Fruit fly (Drosophila melanogaster) whole organism, prepupa: Measurements from ENCODE around the gene Sys1.

Experiments used
- Blimp-1 ChIP-seq: fragments of 200-800 bp; sonication (Bioruptor generic); optimal IDR thresholded peaks from 3 replicates; lab custom pipeline; 2017; ENCODE audit warnings: missing biosample characterization, missing genetic modification characterization, mild to moderate bottlenecking, moderate library complexity, missing genetic modification reagents
- CG10631 ChIP-seq: fragments of 200-800 bp; sonication (Bioruptor generic); optimal IDR thresholded peaks from 2 replicates; lab custom pipeline; 2016; ENCODE audit warnings: missing biosample characterization, missing genetic modification characterization
- CG11294 ChIP-seq: fragments of 200-800 bp; sonication (Bioruptor generic); IDR thresholded peaks from 2 replicates; pipeline ENCODE4 v1.3.6; 2022; ENCODE audit warnings: missing biosample characterization, missing genetic modification characterization
- CG11762 ChIP-seq: fragments of 200-800 bp; sonication (Bioruptor generic); optimal IDR thresholded peaks from 3 replicates; lab custom pipeline; 2016; ENCODE audit warnings: missing biosample characterization, missing genetic modification characterization; ENCODE audit not compliant: insufficient read depth
- CG11902 ChIP-seq: fragments of 200-800 bp; sonication (Bioruptor generic); optimal IDR thresholded peaks from 3 replicates; lab custom pipeline; 2016; ENCODE audit warnings: missing biosample characterization, missing genetic modification characterization
- CG15336 ChIP-seq: fragments of 200-800 bp; sonication (Bioruptor generic); IDR thresholded peaks from 2 replicates; pipeline ENCODE4 v1.3.6; 2022; ENCODE audit warnings: missing biosample characterization, missing genetic modification characterization
- CG1621 ChIP-seq: fragments of 200-800 bp; sonication (Bioruptor generic); optimal IDR thresholded peaks from 3 replicates; lab custom pipeline; 2018; ENCODE audit warnings: missing biosample characterization, mild to moderate bottlenecking, missing genetic modification characterization
- CG3032 ChIP-seq: fragments of 200-800 bp; optimal IDR thresholded peaks from 2 replicates; lab custom pipeline; 2019; ENCODE audit warnings: missing biosample characterization, mild to moderate bottlenecking, missing genetic modification characterization, moderate library complexity
- CG31627 ChIP-seq: fragments of 200-800 bp; sonication (Bioruptor generic); optimal IDR thresholded peaks from 3 replicates; lab custom pipeline; 2016; ENCODE audit warnings: missing biosample characterization, missing genetic modification characterization
- CG32006 ChIP-seq: fragments of 200-800 bp; sonication (Bioruptor generic); optimal IDR thresholded peaks from 3 replicates; lab custom pipeline; 2017; ENCODE audit warnings: missing biosample characterization, mild to moderate bottlenecking, missing genetic modification characterization
- CG34406 ChIP-seq: fragments of 200-800 bp; sonication (Bioruptor generic); optimal IDR thresholded peaks from 3 replicates; lab custom pipeline; 2016; ENCODE audit warnings: missing biosample characterization, missing genetic modification characterization
- CG3919 ChIP-seq: fragments of 200-800 bp; sonication (Bioruptor generic); optimal IDR thresholded peaks from 3 replicates; lab custom pipeline; 2016; ENCODE audit warnings: missing biosample characterization, missing genetic modification characterization
- CG4318 ChIP-seq: fragments of 200-800 bp; sonication (Bioruptor generic); optimal IDR thresholded peaks from 3 replicates; lab custom pipeline; 2017; ENCODE audit warnings: missing biosample characterization, mild to moderate bottlenecking, missing genetic modification characterization
- CG6163 ChIP-seq: fragments of 200-800 bp; sonication (Bioruptor generic); IDR thresholded peaks from 3 replicates; pipeline ENCODE4 v1.3.6; 2022; ENCODE audit warnings: missing biosample characterization, missing genetic modification characterization
- CG6276 ChIP-seq: fragments of 200-800 bp; sonication (Bioruptor generic); optimal IDR thresholded peaks from 2 replicates; lab custom pipeline; 2017; ENCODE audit warnings: missing biosample characterization, mild to moderate bottlenecking, missing genetic modification characterization
- CG6792 ChIP-seq: fragments of 200-800 bp; sonication (Bioruptor generic); optimal IDR thresholded peaks from 3 replicates; lab custom pipeline; 2016; ENCODE audit warnings: missing biosample characterization, missing genetic modification characterization
- CG6808 ChIP-seq: fragments of 200-800 bp; sonication (Bioruptor generic); optimal IDR thresholded peaks from 3 replicates; lab custom pipeline; 2017; ENCODE audit warnings: missing biosample characterization, missing genetic modification characterization, mild to moderate bottlenecking, moderate library complexity, missing genetic modification reagents
- CG6854 ChIP-seq: fragments of 200-800 bp; sonication (Bioruptor generic); optimal IDR thresholded peaks from 2 replicates; lab custom pipeline; 2017; ENCODE audit warnings: missing biosample characterization, mild to moderate bottlenecking, missing genetic modification characterization
- CG7368 ChIP-seq: fragments of 200-800 bp; sonication (Bioruptor generic); optimal IDR thresholded peaks from 3 replicates; lab custom pipeline; 2016; ENCODE audit warnings: missing biosample characterization, missing genetic modification characterization
- CG8119 ChIP-seq: fragments of 200-800 bp; sonication (Bioruptor generic); IDR thresholded peaks from 3 replicates; pipeline ENCODE4 v1.3.6; 2022; ENCODE audit warnings: missing biosample characterization, missing genetic modification characterization
- CG8319 ChIP-seq: fragments of 200-800 bp; sonication (Bioruptor generic); optimal IDR thresholded peaks from 3 replicates; lab custom pipeline; 2016; ENCODE audit warnings: missing biosample characterization, missing genetic modification characterization
- CG9139 ChIP-seq: fragments of 200-800 bp; sonication (Bioruptor generic); optimal IDR thresholded peaks from 3 replicates; lab custom pipeline; 2017; ENCODE audit warnings: missing biosample characterization, mild to moderate bottlenecking, missing genetic modification characterization
- Eip93F ChIP-seq: fragments of 200-800 bp; sonication (Bioruptor generic); optimal IDR thresholded peaks from 2 replicates; lab custom pipeline; 2016; ENCODE audit warnings: missing biosample characterization, mild to moderate bottlenecking, missing genetic modification characterization
- Ets21C ChIP-seq: fragments of 200-800 bp; sonication (Bioruptor generic); optimal IDR thresholded peaks from 3 replicates; lab custom pipeline; 2016; ENCODE audit warnings: missing biosample characterization, missing genetic modification characterization
- Ets96B ChIP-seq: fragments of 200-800 bp; optimal IDR thresholded peaks from 2 replicates; lab custom pipeline; 2019; ENCODE audit warnings: missing biosample characterization, mild to moderate bottlenecking, missing genetic modification characterization, moderate library complexity
- Gug ChIP-seq: fragments of 200-800 bp; sonication (Bioruptor generic); IDR thresholded peaks from 2 replicates; pipeline ENCODE4 v1.3.6; 2022; ENCODE audit warnings: missing biosample characterization, missing genetic modification characterization
- Hr38 ChIP-seq: sonication (Bioruptor generic); optimal IDR thresholded peaks from 2 replicates; lab custom pipeline; 2016; ENCODE audit warnings: missing biosample characterization, missing genetic modification characterization
- Hr39 ChIP-seq: fragments of 200-800 bp; sonication (Bioruptor generic); optimal IDR thresholded peaks from 2 replicates; lab custom pipeline; 2016; ENCODE audit warnings: missing biosample characterization, missing genetic modification characterization
- Hr4 ChIP-seq: fragments of 200-800 bp; sonication (Bioruptor generic); optimal IDR thresholded peaks from 3 replicates; lab custom pipeline; 2016; ENCODE audit warnings: missing biosample characterization, missing genetic modification characterization
- Lpt ChIP-seq: fragments of 200-800 bp; sonication (Bioruptor generic); optimal IDR thresholded peaks from 3 replicates; lab custom pipeline; 2016; ENCODE audit warnings: missing biosample characterization, missing genetic modification characterization
- Met ChIP-seq: fragments of 200-800 bp; sonication (Bioruptor generic); optimal IDR thresholded peaks from 3 replicates; lab custom pipeline; 2016; ENCODE audit warnings: missing biosample characterization, missing genetic modification characterization
- OdsH ChIP-seq: fragments of 200-800 bp; sonication (Bioruptor generic); optimal IDR thresholded peaks from 3 replicates; lab custom pipeline; 2016; ENCODE audit warnings: missing biosample characterization, missing genetic modification characterization
- Smox ChIP-seq: fragments of 200-800 bp; sonication (Bioruptor generic); optimal IDR thresholded peaks from 3 replicates; lab custom pipeline; 2016; ENCODE audit warnings: missing biosample characterization, missing genetic modification characterization
- Sox102F ChIP-seq: fragments of 200-800 bp; sonication (Bioruptor generic); optimal IDR thresholded peaks from 2 replicates; lab custom pipeline; 2016; ENCODE audit warnings: missing biosample characterization, mild to moderate bottlenecking, missing genetic modification characterization
- Sox14 ChIP-seq: fragments of 200-800 bp; sonication (Bioruptor generic); optimal IDR thresholded peaks from 3 replicates; lab custom pipeline; 2016; ENCODE audit warnings: missing biosample characterization, missing genetic modification characterization
- Sox15 ChIP-seq: fragments of 200-800 bp; sonication (Bioruptor generic); optimal IDR thresholded peaks from 3 replicates; lab custom pipeline; 2016; ENCODE audit warnings: missing biosample characterization, missing genetic modification characterization
- achi ChIP-seq: fragments of 200-800 bp; sonication (Bioruptor generic); optimal IDR thresholded peaks from 3 replicates; lab custom pipeline; 2016; ENCODE audit warnings: missing biosample characterization, missing genetic modification characterization
- cyc ChIP-seq: fragments of 200-800 bp; sonication (Bioruptor generic); optimal IDR thresholded peaks from 3 replicates; lab custom pipeline; 2016; ENCODE audit warnings: missing biosample characterization, missing genetic modification characterization
- dac ChIP-seq: fragments of 200-800 bp; sonication (Bioruptor generic); optimal IDR thresholded peaks from 2 replicates; lab custom pipeline; 2017; ENCODE audit warnings: missing biosample characterization, mild to moderate bottlenecking, missing genetic modification characterization
- dsx ChIP-seq: fragments of 200-800 bp; optimal IDR thresholded peaks from 3 replicates; lab custom pipeline; 2019; ENCODE audit warnings: missing biosample characterization, mild to moderate bottlenecking, missing genetic modification characterization, moderate library complexity; ENCODE audit not compliant: poor library complexity, severe bottlenecking
- eg ChIP-seq: fragments of 200-800 bp; sonication (Bioruptor generic); IDR thresholded peaks from 3 replicates; pipeline ENCODE4 v1.3.6; 2022; ENCODE audit warnings: missing biosample characterization, missing genetic modification characterization
- esn ChIP-seq: fragments of 200-800 bp; sonication (Bioruptor generic); optimal IDR thresholded peaks from 2 replicates; lab custom pipeline; 2016; ENCODE audit warnings: missing biosample characterization, mild to moderate bottlenecking, missing genetic modification characterization, moderate library complexity
- fd59A ChIP-seq: fragments of 200-800 bp; sonication (Bioruptor generic); optimal IDR thresholded peaks from 2 replicates; lab custom pipeline; 2017; ENCODE audit warnings: missing biosample characterization, mild to moderate bottlenecking, missing genetic modification characterization, missing genetic modification reagents
- fd85E ChIP-seq: fragments of 200-800 bp; sonication (Bioruptor generic); optimal IDR thresholded peaks from 3 replicates; lab custom pipeline; 2016; ENCODE audit warnings: missing biosample characterization, missing genetic modification characterization
- fkh ChIP-seq: fragments of 200-800 bp; sonication (Bioruptor generic); optimal IDR thresholded peaks from 3 replicates; lab custom pipeline; 2017; ENCODE audit warnings: missing biosample characterization, mild to moderate bottlenecking, missing genetic modification characterization, moderate library complexity
- lz ChIP-seq: fragments of 200-800 bp; sonication (Bioruptor generic); optimal IDR thresholded peaks from 3 replicates; lab custom pipeline; 2016; ENCODE audit warnings: missing biosample characterization, missing genetic modification characterization
- net ChIP-seq: fragments of 200-800 bp; sonication (Bioruptor generic); optimal IDR thresholded peaks from 3 replicates; lab custom pipeline; 2016; ENCODE audit warnings: missing biosample characterization, missing genetic modification characterization
- spab ChIP-seq: fragments of 200-800 bp; sonication (Bioruptor generic); optimal IDR thresholded peaks from 2 replicates; lab custom pipeline; 2017; ENCODE audit warnings: missing biosample characterization, mild to moderate bottlenecking, missing genetic modification characterization, missing genetic modification reagents
- ss ChIP-seq, 2 experiments: fragments of 200-800 bp; sonication (Bioruptor generic); optimal IDR thresholded peaks; 2 replicates in 1 of 2; 3 replicates in 1 of 2; lab custom pipeline; 2017 to 2018; ENCODE audit warnings: mild to moderate bottlenecking in 2 of 2, missing biosample characterization in 2 of 2, missing genetic modification characterization in 2 of 2, moderate library complexity in 1 of 2
- svp ChIP-seq: fragments of 200-800 bp; sonication (Bioruptor generic); peaks from one replicate; lab custom pipeline; 2016; ENCODE audit warnings: missing biosample characterization, missing genetic modification characterization
- topi ChIP-seq: fragments of 200-800 bp; sonication (Bioruptor generic); optimal IDR thresholded peaks from 3 replicates; lab custom pipeline; 2016; ENCODE audit warnings: missing biosample characterization, missing genetic modification characterization
- vri ChIP-seq: fragments of 200-800 bp; sonication (Bioruptor generic); optimal IDR thresholded peaks from 3 replicates; lab custom pipeline; 2016; ENCODE audit warnings: missing biosample characterization, mild to moderate bottlenecking, missing genetic modification characterization

Gene Sys1

DNA sequence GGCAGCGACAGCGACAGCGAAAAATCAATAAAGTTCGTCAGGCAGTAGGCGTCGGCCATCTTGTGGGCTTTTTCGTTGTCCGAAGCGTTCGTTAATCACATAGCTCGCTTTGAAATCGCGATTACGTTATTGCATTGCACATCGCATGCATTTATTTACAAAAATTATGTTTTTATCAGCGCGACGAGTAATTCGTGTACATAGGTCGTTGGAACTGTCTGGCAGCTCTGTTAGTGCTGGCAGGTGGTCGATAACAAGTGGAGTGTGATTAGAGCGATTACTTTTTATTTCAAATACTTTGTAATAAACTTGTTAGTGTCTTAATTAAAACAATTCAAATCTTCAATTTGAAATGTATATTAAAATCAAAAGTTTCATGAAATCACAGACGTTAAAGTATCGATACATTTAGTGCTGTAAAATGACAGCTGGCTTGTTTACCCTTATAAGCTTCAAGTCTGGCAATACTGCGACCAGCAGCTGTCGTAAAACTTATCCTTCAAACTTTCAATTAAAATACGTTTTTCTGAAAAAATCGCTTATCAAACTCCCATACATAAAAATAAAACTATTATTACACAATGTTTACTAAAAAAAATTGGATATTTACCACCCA is 11.2 kb downstream of the Sys1 start, which contains the start of gene CG8032:
CG8032 (plus strand) TSS at position 448 of the 616 bp plus-strand sequence.
- TF ChIP-seq CG6808 (no peak), Hr4 (GFP tag; lab: Kevin White, UChicago) (peak; percentile 54), lz (peak; percentile 62), CG32006 (no peak), CG3032 (tag; lab: Kevin White, UChicago) (no peak), Sox14 (GFP tag; lab: Kevin White, UChicago) (peak; percentile 36), CG34406 (GFP tag; lab: Kevin White, UChicago) (peak; percentile 2), Lpt (GFP tag; lab: Kevin White, UChicago) (no peak), Gug (GFP tag; lab: Robert Waterston, UW) (no peak), CG31627 (GFP tag; lab: Kevin White, UChicago) (peak; percentile 37), svp (GFP tag; lab: Kevin White, UChicago) (peak; percentile 93), Hr39 (GFP tag; lab: Kevin White, UChicago) (peak; percentile 57), Ets96B (tag; lab: Kevin White, UChicago) (no peak), CG9139 (GFP tag; lab: Kevin White, UChicago) (no peak), Blimp-1 (GFP tag; lab: Kevin White, UChicago) (no peak), Smox (GFP tag; lab: Kevin White, UChicago) (peak; percentile 56), Sox102F (GFP tag; lab: Kevin White, UChicago) (peak; percentile 61), net (GFP tag; lab: Kevin White, UChicago) (no peak), CG11294 (GFP tag; lab: Robert Waterston, UW) (no peak), CG4318 (no peak), CG11762 (GFP tag; lab: Kevin White, UChicago) (no peak), CG6854 (no peak), fkh (GFP tag; lab: Kevin White, UChicago) (peak; percentile 97), CG6792 (peak; percentile 24), eg (no peak), spab (GFP tag; lab: Kevin White, UChicago) (no peak), fd59A (GFP tag; lab: Kevin White, UChicago) (no peak), CG7368 (GFP tag; lab: Kevin White, UChicago) (no peak), CG6163 (GFP tag; lab: Robert Waterston, UW) (no peak), achi (GFP tag; lab: Kevin White, UChicago) (peak; percentile 100), CG10631 (GFP tag; lab: Kevin White, UChicago) (peak; percentile 58), Hr38 (GFP tag; lab: Kevin White, UChicago) (no peak), CG8119 (no peak), fd85E (GFP tag; lab: Kevin White, UChicago) (no peak), ss (GFP tag; optimal IDR thresholded peaks at IDR 0.05; lab: Kevin White, UChicago) (peak in 1 of 2 experiments; percentile 26), CG11902 (GFP tag; lab: Kevin White, UChicago) (no peak), CG3919 (GFP tag; lab: Kevin White, UChicago) (peak; percentile 50), CG15336 (GFP tag; lab: Robert Waterston, UW) (0 out of 2 replicates have a peak, but pooled peaks have one; percentile 12), vri (GFP tag; lab: Kevin White, UChicago) (peak; percentile 57), CG8319 (GFP tag; lab: Kevin White, UChicago) (no peak), Met (GFP tag; lab: Kevin White, UChicago) (peak; percentile 50), CG1621 (tag; lab: Kevin White, UChicago) (no peak), OdsH (peak; percentile 43), CG6276 (GFP tag; lab: Kevin White, UChicago) (no peak), cyc (GFP tag; lab: Kevin White, UChicago) (peak; percentile 36), esn (peak; percentile 59), topi (GFP tag; lab: Kevin White, UChicago) (peak; percentile 39), dac (GFP tag; lab: Kevin White, UChicago) (no peak), Eip93F (GFP tag; lab: Kevin White, UChicago) (no peak), Sox15 (GFP tag; lab: Kevin White, UChicago) (no peak), Ets21C (GFP tag; lab: Kevin White, UChicago) (peak; percentile 30), dsx (GFP tag; lab: Kevin White, UChicago) (peak; percentile 29)
